Worm (Caenorhabditis elegans) whole organism, early embryonic: ENCODE data around the gene srh-105.

Experiments used
- B0310.2 ChIP-seq: sonication (generic microtip); optimal IDR thresholded peaks from 2 replicates; lab custom pipeline; 2016; ENCODE audit warnings: mild to moderate bottlenecking, missing genetic modification characterization, missing compliant biosample characterization
- F13C5.2 ChIP-seq: sonication (generic microtip); optimal IDR thresholded peaks from 2 replicates; lab custom pipeline; 2017; ENCODE audit warnings: mild to moderate bottlenecking, missing genetic modification characterization, inconsistent platforms, missing compliant biosample characterization
- aly-1 ChIP-seq: sonication (generic microtip); optimal IDR thresholded peaks from 2 replicates; lab custom pipeline; 2016; ENCODE audit warnings: missing genetic modification characterization, missing compliant biosample characterization
- ama-1 ChIP-seq: fragments of 150-350 bp; optimal IDR thresholded peaks from 2 replicates; lab custom pipeline; 2014
- ceh-13 ChIP-seq: fragments of 200-800 bp; sonication (Bioruptor generic); optimal IDR thresholded peaks from 2 replicates; lab custom pipeline; 2018; ENCODE audit warnings: mild to moderate bottlenecking, missing genetic modification characterization, missing compliant biosample characterization
- ceh-36 ChIP-seq: sonication (generic microtip); optimal IDR thresholded peaks from 2 replicates; lab custom pipeline; 2016; ENCODE audit warnings: missing genetic modification characterization, inconsistent platforms, missing compliant biosample characterization
- flt-1 ChIP-seq: fragments of 200-800 bp; sonication (Bioruptor generic); IDR thresholded peaks from 2 replicates; pipeline ENCODE4 v1.3.6; 2022; ENCODE audit warnings: missing genetic modification characterization, missing compliant biosample characterization
- hmbx-1 ChIP-seq: sonication (generic microtip); optimal IDR thresholded peaks from 2 replicates; lab custom pipeline; 2016; ENCODE audit warnings: mild to moderate bottlenecking, missing genetic modification characterization, missing compliant biosample characterization
- hmg-4 ChIP-seq: fragments of 200-800 bp; sonication (Bioruptor generic); optimal IDR thresholded peaks from 2 replicates; lab custom pipeline; 2018; ENCODE audit warnings: mild to moderate bottlenecking, missing genetic modification characterization, missing compliant biosample characterization
- hnd-1 ChIP-seq: sonication (generic microtip); optimal IDR thresholded peaks from 2 replicates; lab custom pipeline; 2016; ENCODE audit warnings: missing genetic modification characterization, missing compliant biosample characterization
- sea-1 ChIP-seq: fragments of 200-800 bp; sonication (Bioruptor generic); conservative IDR thresholded peaks from 2 replicates; pipeline ENCODE4 v1.3.6; 2022; ENCODE audit warnings: missing genetic modification characterization, missing compliant biosample characterization
- tbx-11 ChIP-seq: fragments of 200-800 bp; sonication (Bioruptor generic); IDR thresholded peaks from 2 replicates; pipeline ENCODE4 v1.3.6; 2022; ENCODE audit warnings: missing genetic modification characterization, missing compliant biosample characterization
- tra-4 ChIP-seq: sonication (generic microtip); optimal IDR thresholded peaks from 2 replicates; lab custom pipeline; 2017; ENCODE audit warnings: missing genetic modification characterization, missing compliant biosample characterization

DNA sequence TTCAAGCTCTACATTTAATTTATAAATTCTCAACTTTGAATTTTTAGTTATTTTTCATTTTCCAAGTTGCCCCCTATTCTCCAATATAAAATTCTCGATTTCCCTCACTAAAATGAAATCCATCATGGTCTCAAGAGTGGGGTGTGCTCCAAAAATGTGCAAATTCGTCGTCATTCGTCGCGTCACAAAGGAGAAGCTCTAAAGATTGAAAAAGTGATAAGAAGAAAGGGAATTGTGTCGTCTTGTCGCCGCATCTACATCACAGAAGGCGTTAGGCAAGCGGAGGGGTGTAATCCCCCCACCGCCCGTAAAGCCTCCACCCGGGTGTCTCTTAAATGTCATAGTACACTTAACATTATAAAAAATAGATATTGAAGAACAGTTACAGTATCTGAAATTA is 2.8 kb upstream of the srh-105 start:
- TF ChIP-seq flt-1 (GFP tag; lab: Robert Waterston, UW) = no peak
- no peak for TF ChIP-seq hmbx-1 (tag; lab: Kevin White, UChicago)
- TF ChIP-seq hmg-4 (GFP tag; lab: Kevin White, UChicago) = no peak
- no peak for TF ChIP-seq B0310.2 (tag; lab: Kevin White, UChicago)
- no peak for TF ChIP-seq sea-1 (GFP tag; lab: Robert Waterston, UW)
- TF ChIP-seq tbx-11 = no peak
- no peak for TF ChIP-seq ama-1
- no peak for TF ChIP-seq tra-4 (tag; lab: Kevin White, UChicago)
- no peak for TF ChIP-seq ceh-36
- no peak for TF ChIP-seq aly-1 (tag; lab: Kevin White, UChicago)
- no peak for TF ChIP-seq hnd-1 (tag; lab: Kevin White, UChicago)
- TF ChIP-seq ceh-13 (GFP tag; lab: Kevin White, UChicago) = no peak
- no peak for TF ChIP-seq F13C5.2
